Worm (Caenorhabditis elegans) whole organism, early embryonic: ENCODE data around the gene ZK1240.6.

ENCODE experiments used
- ama-1 ChIP-seq: fragments of 150-350 bp; optimal IDR thresholded peaks from 2 replicates; lab custom pipeline; 2014
- ceh-36 ChIP-seq: sonication (generic microtip); optimal IDR thresholded peaks from 2 replicates; lab custom pipeline; 2016; ENCODE audit warnings: missing genetic modification characterization, inconsistent platforms, missing compliant biosample characterization
- hnd-1 ChIP-seq: sonication (generic microtip); optimal IDR thresholded peaks from 2 replicates; lab custom pipeline; 2016; ENCODE audit warnings: missing genetic modification characterization, missing compliant biosample characterization
- tra-4 ChIP-seq: sonication (generic microtip); optimal IDR thresholded peaks from 2 replicates; lab custom pipeline; 2017; ENCODE audit warnings: missing genetic modification characterization, missing compliant biosample characterization

- TF ChIP-seq tra-4, result no peak
- no peak for TF ChIP-seq ama-1 (lab: Kevin White, UChicago)
- no peak for TF ChIP-seq hnd-1 (tag; lab: Kevin White, UChicago)
- TF ChIP-seq ceh-36 (tag; lab: Kevin White, UChicago), result no peak
These were observed 24.0 kb downstream of the ZK1240.6 start, which contains the start of gene B0281.4 for ce11 chrII:2298742-2299141.
